Worm (Caenorhabditis elegans) whole organism, L1 larva: Measurements from ENCODE around the gene pbs-1.
A peak's percentile ranks its signal among the peaks of the same experiment; 100 is the strongest.

Source experiments
- C04F5.9 ChIP-seq: sonication (generic microtip); optimal IDR thresholded peaks from 2 replicates; lab custom pipeline; 2016; ENCODE audit warnings: missing genetic modification characterization, missing compliant biosample characterization
- F16B12.6 ChIP-seq: fragments of 150-350 bp; optimal IDR thresholded peaks from 2 replicates; lab custom pipeline; 2014; ENCODE audit warnings: missing biosample characterization, missing genetic modification characterization
- Y116A8C.19 ChIP-seq: sonication (generic microtip); optimal IDR thresholded peaks from 2 replicates; lab custom pipeline; 2016; ENCODE audit warnings: missing compliant biosample characterization, missing genetic modification characterization, borderline replicate concordance
- aha-1 ChIP-seq: fragments of 150-350 bp; optimal IDR thresholded peaks from 2 replicates; lab custom pipeline; 2014; ENCODE audit warnings: missing biosample characterization, missing genetic modification characterization
- ceh-63 ChIP-seq: fragments of 200-800 bp; sonication (Bioruptor generic); optimal IDR thresholded peaks from 2 replicates; lab custom pipeline; 2018; ENCODE audit warnings: mild to moderate bottlenecking, missing genetic modification characterization, missing compliant biosample characterization
- ceh-8 ChIP-seq: fragments of 200-800 bp; sonication (Bioruptor generic); optimal IDR thresholded peaks from 2 replicates; lab custom pipeline; 2018; ENCODE audit warnings: mild to moderate bottlenecking, missing genetic modification characterization, moderate library complexity, missing compliant biosample characterization
- ceh-82 ChIP-seq, 3 experiments: fragments of 150-350 bp in 1 of 3; sonication (generic microtip) in 2 of 3; optimal IDR thresholded peaks; 2 replicates each; lab custom pipeline; 2014 to 2017; ENCODE audit warnings: missing biosample characterization in 3 of 3, missing genetic modification characterization in 3 of 3
- ceh-90 ChIP-seq: sonication (generic microtip); optimal IDR thresholded peaks from 2 replicates; lab custom pipeline; 2016; ENCODE audit warnings: missing genetic modification characterization, missing compliant biosample characterization
- ces-1 ChIP-seq: fragments of 150-350 bp; optimal IDR thresholded peaks from 2 replicates; lab custom pipeline; 2014; ENCODE audit warnings: missing biosample characterization, missing genetic modification reagents, missing genetic modification characterization
- dpl-1 ChIP-seq, 3 experiments: fragments of 150-350 bp in 2 of 3; sonication (generic microtip) in 1 of 3; optimal IDR thresholded peaks; 2 replicates each; lab custom pipeline; 2014 to 2017; ENCODE audit warnings: missing biosample characterization in 3 of 3, missing genetic modification characterization in 3 of 3, missing genetic modification reagents in 3 of 3
- dsc-1 ChIP-seq: sonication (generic microtip); optimal IDR thresholded peaks from 2 replicates; lab custom pipeline; 2016; ENCODE audit warnings: mild to moderate bottlenecking, missing genetic modification characterization, missing compliant biosample characterization
- efl-1 ChIP-seq, 4 experiments: fragments of 150-350 bp; optimal IDR thresholded peaks in 3 of 4; peaks in 1 of 4; 1 replicate in 1 of 4; 2 replicates in 3 of 4; lab custom pipeline; 2014; ENCODE audit warnings: missing biosample characterization in 2 of 4, missing genetic modification characterization in 2 of 4, missing genetic modification reagents in 2 of 4
- egl-13 ChIP-seq: sonication (generic microtip); optimal IDR thresholded peaks from 2 replicates; lab custom pipeline; 2016; ENCODE audit warnings: missing genotype, missing genetic modification reagents, missing genetic modification characterization, missing compliant biosample characterization
- fkh-4 ChIP-seq: sonication (generic microtip); optimal IDR thresholded peaks from 2 replicates; lab custom pipeline; 2016; ENCODE audit warnings: missing compliant biosample characterization, missing genetic modification characterization, borderline replicate concordance
- fkh-8 ChIP-seq: sonication (generic microtip); optimal IDR thresholded peaks from 2 replicates; lab custom pipeline; 2016; ENCODE audit warnings: mild to moderate bottlenecking, missing genetic modification characterization, missing compliant biosample characterization
- grh-1 ChIP-seq: fragments of 200-800 bp; sonication (Bioruptor generic); IDR thresholded peaks from 2 replicates; pipeline ENCODE4 v1.3.6; 2022; ENCODE audit warnings: missing genetic modification reagents, missing genetic modification characterization, missing compliant biosample characterization
- hlh-17 ChIP-seq: fragments of 200-800 bp; sonication (Bioruptor generic); optimal IDR thresholded peaks from 2 replicates; lab custom pipeline; 2018; ENCODE audit warnings: missing genetic modification characterization, mild to moderate bottlenecking, missing compliant biosample characterization, moderate library complexity, borderline replicate concordance
- isw-1 ChIP-seq: fragments of 200-800 bp; sonication (Bioruptor generic); IDR thresholded peaks from 2 replicates; pipeline ENCODE4 v1.3.6; 2022; ENCODE audit warnings: missing genetic modification characterization, missing compliant biosample characterization
- lin-14 ChIP-seq: fragments of 200-800 bp; sonication (Bioruptor generic); optimal IDR thresholded peaks from 2 replicates; lab custom pipeline; 2018; ENCODE audit warnings: mild to moderate bottlenecking, missing genetic modification characterization, moderate library complexity, missing compliant biosample characterization
- lin-39 ChIP-seq: fragments of 150-350 bp; optimal IDR thresholded peaks from 2 replicates; lab custom pipeline; 2014; ENCODE audit warnings: missing biosample characterization, missing genetic modification reagents, missing genetic modification characterization
- lir-3 ChIP-seq: sonication (generic microtip); optimal IDR thresholded peaks from 2 replicates; lab custom pipeline; 2016; ENCODE audit warnings: mild to moderate bottlenecking, missing genetic modification characterization, moderate library complexity, missing compliant biosample characterization; ENCODE audit not compliant: poor library complexity
- mdl-1 ChIP-seq, 2 experiments: fragments of 150-350 bp; optimal IDR thresholded peaks; 2 replicates each; lab custom pipeline; 2014 to 2017; ENCODE audit warnings: missing biosample characterization in 2 of 2, missing genetic modification characterization in 2 of 2, inconsistent platforms in 1 of 2
- mep-1 ChIP-seq: fragments of 150-350 bp; optimal IDR thresholded peaks from 2 replicates; lab custom pipeline; 2014; ENCODE audit warnings: missing biosample characterization, missing genetic modification characterization
- nhr-11 ChIP-seq: fragments of 150-350 bp; optimal IDR thresholded peaks from 2 replicates; lab custom pipeline; 2014; ENCODE audit warnings: missing biosample characterization, missing genetic modification characterization
- nhr-12 ChIP-seq: sonication (generic microtip); optimal IDR thresholded peaks from 2 replicates; lab custom pipeline; 2017; ENCODE audit warnings: missing biosample characterization, missing genetic modification characterization
- nhr-19 ChIP-seq: fragments of 200-800 bp; sonication (Bioruptor generic); conservative IDR thresholded peaks from 2 replicates; pipeline ENCODE4 v1.3.6; 2022; ENCODE audit warnings: missing genetic modification characterization, missing compliant biosample characterization
- nhr-237 ChIP-seq: fragments of 150-350 bp; optimal IDR thresholded peaks from 2 replicates; lab custom pipeline; 2014; ENCODE audit warnings: missing biosample characterization, missing genetic modification characterization
- nhr-28 ChIP-seq: fragments of 150-350 bp; optimal IDR thresholded peaks from 2 replicates; lab custom pipeline; 2014; ENCODE audit warnings: missing biosample characterization, missing genetic modification characterization
- nhr-47 ChIP-seq: sonication (generic microtip); optimal IDR thresholded peaks from 2 replicates; lab custom pipeline; 2016; ENCODE audit warnings: mild to moderate bottlenecking, missing genetic modification characterization, moderate library complexity, missing compliant biosample characterization
- nhr-71 ChIP-seq: sonication (generic microtip); optimal IDR thresholded peaks from 2 replicates; lab custom pipeline; 2016; ENCODE audit warnings: mild to moderate bottlenecking, missing genetic modification characterization, moderate library complexity, missing compliant biosample characterization
- nhr-76 ChIP-seq: sonication (generic microtip); optimal IDR thresholded peaks from 2 replicates; lab custom pipeline; 2017; ENCODE audit warnings: missing biosample characterization, missing genetic modification characterization
- pax-3 ChIP-seq: fragments of 200-800 bp; sonication (Bioruptor generic); optimal IDR thresholded peaks from 2 replicates; lab custom pipeline; 2018; ENCODE audit warnings: mild to moderate bottlenecking, missing genetic modification characterization, moderate library complexity, missing compliant biosample characterization
- rnt-1 ChIP-seq: sonication (generic microtip); optimal IDR thresholded peaks from 2 replicates; lab custom pipeline; 2016; ENCODE audit warnings: mild to moderate bottlenecking, missing genetic modification characterization, moderate library complexity, missing compliant biosample characterization
- snpc-4 ChIP-seq: fragments of 150-350 bp; optimal IDR thresholded peaks from 2 replicates; lab custom pipeline; 2014; ENCODE audit warnings: missing biosample characterization, missing genetic modification characterization
- sox-4 ChIP-seq: sonication (generic microtip); optimal IDR thresholded peaks from 2 replicates; lab custom pipeline; 2016; ENCODE audit warnings: missing genetic modification characterization, missing compliant biosample characterization
- sup-37 ChIP-seq: fragments of 200-800 bp; sonication (Bioruptor generic); optimal IDR thresholded peaks from 2 replicates; lab custom pipeline; 2018; ENCODE audit warnings: mild to moderate bottlenecking, missing genetic modification characterization, missing compliant biosample characterization
- unc-130 ChIP-seq: fragments of 150-350 bp; optimal IDR thresholded peaks from 2 replicates; lab custom pipeline; 2017; ENCODE audit warnings: missing biosample characterization, missing genetic modification characterization, inconsistent platforms
- unc-30 ChIP-seq: sonication (generic microtip); optimal IDR thresholded peaks from 2 replicates; lab custom pipeline; 2017; ENCODE audit warnings: missing biosample characterization, missing genetic modification characterization
- unc-98 ChIP-seq: fragments of 200-800 bp; sonication (Bioruptor generic); IDR thresholded peaks from 2 replicates; pipeline ENCODE4 v1.3.6; 2022; ENCODE audit warnings: missing genetic modification characterization, missing compliant biosample characterization
- xbp-1 ChIP-seq: sonication (generic microtip); optimal IDR thresholded peaks from 2 replicates; lab custom pipeline; 2016; ENCODE audit warnings: missing genetic modification characterization, missing compliant biosample characterization
- zag-1 ChIP-seq: fragments of 150-350 bp; optimal IDR thresholded peaks from 2 replicates; lab custom pipeline; 2014; ENCODE audit warnings: missing biosample characterization, missing genetic modification characterization
- zip-4 ChIP-seq: fragments of 200-800 bp; sonication (Bioruptor generic); optimal IDR thresholded peaks from 2 replicates; lab custom pipeline; 2018; ENCODE audit warnings: mild to moderate bottlenecking, missing genetic modification characterization, moderate library complexity, missing compliant biosample characterization
- ztf-11 ChIP-seq, 2 experiments: sonication (generic microtip); optimal IDR thresholded peaks; 2 replicates each; lab custom pipeline; 2016 to 2017; ENCODE audit warnings: missing genetic modification characterization in 2 of 2, missing biosample characterization in 1 of 2, missing compliant biosample characterization in 1 of 2

Gene pbs-1

ce11 chrIV:1753481-1753880 is 43.9 kb upstream of the pbs-1 start, which contains the start of gene Y41D4A.3:
TSS of gene Y41D4A.3 (plus strand) at chrIV:1753781.
- TF ChIP-seq fkh-8 (tag; lab: Kevin White, UChicago), result no peak
- no peak for TF ChIP-seq mep-1 (tag; lab: Kevin White, UChicago)
- TF ChIP-seq snpc-4, result no peak
- TF ChIP-seq egl-13, result no peak
- no peak for TF ChIP-seq rnt-1 (tag; lab: Kevin White, UChicago)
- TF ChIP-seq nhr-71 (tag; lab: Kevin White, UChicago), result no peak
- no peak for TF ChIP-seq isw-1 (GFP tag; lab: Robert Waterston, UW)
- no peak for TF ChIP-seq lin-39 (tag; lab: Kevin White, UChicago)
- no peak for TF ChIP-seq xbp-1
- TF ChIP-seq fkh-4 (tag; lab: Kevin White, UChicago), result no peak
- TF ChIP-seq Y116A8C.19 (tag; lab: Kevin White, UChicago), result no peak
- no peak for TF ChIP-seq nhr-28 (tag; lab: Kevin White, UChicago)
- TF ChIP-seq efl-1 (optimal IDR thresholded peaks at IDR 0.05; lab: Kevin White, UChicago), result no peak
- no peak for TF ChIP-seq efl-1 (GFP tag; optimal IDR thresholded peaks at IDR 0.05 in 1 of 2; lab: Kevin White, UChicago)
- TF ChIP-seq ceh-8 (GFP tag; lab: Kevin White, UChicago), result no peak
- TF ChIP-seq nhr-76 (tag; lab: Kevin White, UChicago), result no peak
- TF ChIP-seq zag-1 (tag; lab: Kevin White, UChicago), result no peak
- no peak for TF ChIP-seq ztf-11 (tag; optimal IDR thresholded peaks at IDR 0.05; lab: Kevin White, UChicago)
- no peak for TF ChIP-seq grh-1 (GFP tag; lab: Robert Waterston, UW)
- no peak for TF ChIP-seq sup-37

DNA sequence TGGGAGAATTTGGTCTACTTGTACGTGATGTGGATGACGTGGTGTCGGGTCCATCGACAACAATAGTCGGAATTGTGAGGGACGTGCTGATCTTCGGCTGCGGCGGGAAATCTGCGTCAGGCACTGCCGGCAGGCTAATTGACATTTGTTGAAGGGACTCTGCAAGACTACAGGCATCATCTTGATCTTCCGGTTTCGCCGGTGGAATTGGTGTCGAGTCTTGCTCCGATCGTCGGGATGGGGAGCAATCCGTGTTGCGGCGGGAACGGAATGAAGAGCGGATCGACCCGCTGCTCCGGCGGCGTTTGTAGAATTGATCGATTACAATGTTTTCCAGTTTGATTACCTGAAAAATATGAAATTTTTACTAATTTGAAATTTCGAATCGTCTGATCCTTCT is 42.9 kb upstream of the pbs-1 start:
- TF ChIP-seq nhr-47, result no peak
- no peak for TF ChIP-seq efl-1 (optimal IDR thresholded peaks at IDR 0.05; lab: Kevin White, UChicago)
- TF ChIP-seq efl-1 (GFP tag; optimal IDR thresholded peaks at IDR 0.05 in 1 of 2; lab: Kevin White, UChicago), result peak in 1 of 2 experiments; percentile 18

ce11 chrIV:1751243-1751642 is 41.7 kb upstream of the pbs-1 start:
- no peak for TF ChIP-seq sox-4
- peak; percentile 34 for TF ChIP-seq lin-14 (GFP tag; lab: Kevin White, UChicago)

DNA sequence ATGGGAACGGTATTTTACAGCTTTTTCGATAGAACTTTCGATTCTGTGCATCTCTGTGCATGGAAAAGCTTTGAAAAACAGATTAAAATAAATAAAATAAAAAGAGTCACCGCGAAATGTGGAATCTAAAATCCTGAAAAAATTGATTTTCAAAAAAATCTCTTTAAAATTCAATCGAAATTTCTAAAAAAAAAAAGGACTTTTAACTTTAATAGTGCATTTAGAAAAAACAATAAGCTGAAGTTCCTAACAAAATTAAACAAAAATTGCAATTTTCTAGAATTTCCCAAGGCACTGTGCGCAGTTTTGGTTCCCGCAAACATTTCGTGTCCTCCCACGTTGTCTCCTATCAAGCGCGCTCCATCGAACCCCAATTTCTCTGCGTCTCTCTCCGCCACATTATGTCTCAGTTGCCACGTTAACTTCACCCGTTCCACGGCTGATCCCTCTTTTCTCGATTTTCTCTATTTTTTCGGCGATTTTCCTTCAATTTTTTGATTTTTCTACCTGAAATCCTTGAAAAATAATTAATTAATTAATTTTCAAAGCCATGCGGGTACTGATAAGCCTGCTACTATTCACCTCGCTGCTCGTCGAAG is 36.0 kb upstream of the pbs-1 start, which contains the start of the genes Y41D4A.6 and Y41D4A.4:
TSS of gene Y41D4A.6 (minus strand) at position 51 of the 599 bp plus-strand sequence.
TSS of gene Y41D4A.4 (plus strand) at position 549 of the 599 bp plus-strand sequence.
- TF ChIP-seq pax-3 (tag; lab: Kevin White, UChicago) (peak; percentile 92), unc-30 (tag; lab: Kevin White, UChicago) (no peak), ceh-90 (tag; lab: Kevin White, UChicago) (peak; percentile 35), ceh-63 (GFP tag; lab: Kevin White, UChicago) (peak; percentile 32), nhr-28 (tag; lab: Kevin White, UChicago) (no peak), nhr-237 (peak; percentile 65), ceh-82 (tag; optimal IDR thresholded peaks at IDR 0.05; lab: Kevin White, UChicago) (peak; percentile 73 to 87 (median 85)), fkh-8 (tag; lab: Kevin White, UChicago) (peak; percentile 96), nhr-19 (GFP tag; lab: Robert Waterston, UW) (peak; percentile 70), lir-3 (tag; lab: Kevin White, UChicago) (no peak), unc-130 (tag; lab: Kevin White, UChicago) (peak; percentile 84), nhr-76 (tag; lab: Kevin White, UChicago) (no peak), mdl-1 (tag; optimal IDR thresholded peaks at IDR 0.05; lab: Kevin White, UChicago) (peak in 1 of 2 experiments; percentile 86), unc-98 (GFP tag; lab: Robert Waterston, UW) (peak; percentile 83), hlh-17 (GFP tag; lab: Kevin White, UChicago) (no peak), ztf-11 (tag; optimal IDR thresholded peaks at IDR 0.05; lab: Kevin White, UChicago) (peak in 1 of 2 experiments; percentile 89), F16B12.6 (tag; lab: Kevin White, UChicago) (no peak), sup-37 (no peak), ces-1 (no peak), dpl-1 (GFP tag; optimal IDR thresholded peaks at IDR 0.05; lab: Kevin White, UChicago) (peak; percentile 71 to 78 (median 75)), fkh-4 (tag; lab: Kevin White, UChicago) (peak; percentile 61), nhr-11 (tag; lab: Kevin White, UChicago) (no peak), lin-14 (GFP tag; lab: Kevin White, UChicago) (peak; percentile 92), C04F5.9 (tag; lab: Kevin White, UChicago) (peak; percentile 64), zip-4 (GFP tag; lab: Kevin White, UChicago) (no peak), Y116A8C.19 (tag; lab: Kevin White, UChicago) (peak; percentile 45), nhr-47 (peak; percentile 91), snpc-4 (peak; percentile 54), dsc-1 (peak; percentile 79), aha-1 (tag; lab: Kevin White, UChicago) (no peak), nhr-12 (tag; lab: Kevin White, UChicago) (no peak), mep-1 (tag; lab: Kevin White, UChicago) (peak; percentile 64)
